Worm (Caenorhabditis elegans): ENCODE measurements around the gene F09E5.12.

F09E5.12 gene

DNA sequence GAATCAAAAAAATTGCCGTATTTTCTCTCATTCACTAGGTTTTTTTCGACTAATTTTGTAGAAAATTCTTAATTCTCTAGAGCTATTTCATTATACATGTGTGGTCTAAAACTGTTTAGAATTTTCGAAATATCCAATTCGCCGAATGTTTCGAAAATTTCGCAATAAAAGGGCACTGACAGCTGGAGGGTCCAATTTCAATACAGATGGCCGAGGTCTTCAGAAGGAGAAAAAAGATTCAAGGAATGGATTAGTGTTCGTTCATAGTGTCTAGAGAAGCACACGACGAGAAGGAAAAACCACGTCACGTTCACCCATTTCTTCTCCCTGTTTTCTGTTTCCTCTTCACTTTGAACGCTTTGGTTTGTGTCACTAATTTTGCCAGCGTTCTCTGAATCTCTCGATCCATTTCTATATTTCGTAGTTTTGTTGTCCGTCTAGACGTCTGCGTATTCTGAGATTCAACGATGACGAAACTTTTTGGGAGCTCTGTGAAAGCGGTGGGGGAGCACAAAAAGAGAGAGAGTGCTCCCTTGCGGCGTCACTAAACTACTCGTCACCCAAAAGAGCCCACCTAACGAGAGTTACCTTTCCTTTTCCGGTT, 44.4 kb downstream of the F09E5.12 start (continued):
- TF ChIP-seq dve-1 (tag; optimal IDR thresholded peaks at IDR 0.05): no peak
- peak; percentile 27 for TF ChIP-seq rnt-1 (tag; optimal IDR thresholded peaks at IDR 0.05)
- no peak for TF ChIP-seq ceh-48 (tag; optimal IDR thresholded peaks at IDR 0.05)
- TF ChIP-seq gmeb-2 (tag; optimal IDR thresholded peaks at IDR 0.05): no peak
- TF ChIP-seq odd-2 (tag; optimal IDR thresholded peaks at IDR 0.05): no peak
- no peak for TF ChIP-seq zip-5 (tag; optimal IDR thresholded peaks at IDR 0.05)
- TF ChIP-seq elt-2 (tag; optimal IDR thresholded peaks at IDR 0.05): peak; percentile 26
- no peak for TF ChIP-seq sdc-2 (tag; optimal IDR thresholded peaks at IDR 0.05)
- TF ChIP-seq ref-2 (tag; optimal IDR thresholded peaks at IDR 0.05): no peak
- no peak for TF ChIP-seq pag-3 (tag; optimal IDR thresholded peaks at IDR 0.05; ENCODE audit: borderline replicate concordance)
- TF ChIP-seq hlh-13 (GFP tag; optimal IDR thresholded peaks at IDR 0.05): no peak
- TF ChIP-seq ceh-9 (tag; optimal IDR thresholded peaks at IDR 0.05): no peak
- TF ChIP-seq hlh-6 (tag; optimal IDR thresholded peaks at IDR 0.05): no peak
- TF ChIP-seq ceh-14 (tag; optimal IDR thresholded peaks at IDR 0.05): no peak
- no peak for TF ChIP-seq K02D7.2 (tag; optimal IDR thresholded peaks at IDR 0.05)
- TF ChIP-seq ztf-16 (tag; optimal IDR thresholded peaks at IDR 0.05): no peak
- TF ChIP-seq ceh-22 (tag; optimal IDR thresholded peaks at IDR 0.05): no peak
- no peak for TF ChIP-seq fkh-6 (tag; optimal IDR thresholded peaks at IDR 0.05)
- no peak for TF ChIP-seq T23F11.4 (GFP tag; optimal IDR thresholded peaks at IDR 0.05)
- TF ChIP-seq tbx-2 (tag; optimal IDR thresholded peaks at IDR 0.05): peak; percentile 21
- TF ChIP-seq nfya-1 (tag; optimal IDR thresholded peaks at IDR 0.05): no peak
- TF ChIP-seq ttx-3 (tag; optimal IDR thresholded peaks at IDR 0.05): no peak
- no peak for TF ChIP-seq ahr-1 (tag; optimal IDR thresholded peaks at IDR 0.05)
- no peak for TF ChIP-seq che-1 (tag; optimal IDR thresholded peaks at IDR 0.05)
- no peak for TF ChIP-seq K09A11.1 (tag; optimal IDR thresholded peaks at IDR 0.05; ENCODE audit: insufficient read depth)
- no peak for TF ChIP-seq pat-9 (tag; optimal IDR thresholded peaks at IDR 0.05)
- no peak for TF ChIP-seq ceh-6 (GFP tag; optimal IDR thresholded peaks at IDR 0.05)
- no peak for TF ChIP-seq fax-1 (tag; optimal IDR thresholded peaks at IDR 0.05)
- no peak for TF ChIP-seq dmd-4 (tag; optimal IDR thresholded peaks at IDR 0.05; ENCODE audit: borderline replicate concordance)
- TF ChIP-seq pax-1 (tag; optimal IDR thresholded peaks at IDR 0.05): no peak

DNA sequence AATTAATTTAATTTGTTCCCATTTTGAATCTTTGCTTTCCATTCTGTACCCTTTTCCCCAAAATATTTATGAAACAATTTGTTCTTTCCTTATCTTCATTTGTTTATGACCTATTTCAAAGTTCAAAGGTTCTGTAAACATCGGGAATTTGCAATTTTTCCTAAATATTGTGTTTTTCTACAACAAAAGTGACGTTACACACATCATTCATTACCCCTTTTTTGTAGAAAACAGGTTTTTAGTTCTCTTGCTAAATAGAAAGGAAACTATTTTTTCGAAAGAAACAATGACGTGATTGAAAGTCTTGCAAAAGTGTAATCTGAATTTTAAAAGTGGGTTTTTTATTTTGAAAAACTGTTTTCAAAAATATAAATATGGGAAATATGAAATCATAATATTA, 45.9 kb downstream of the F09E5.12 start:
- no peak for TF ChIP-seq ttx-3 (tag; optimal IDR thresholded peaks at IDR 0.05)
- TF ChIP-seq dve-1 (tag; optimal IDR thresholded peaks at IDR 0.05): no peak
- TF ChIP-seq mec-3 (tag; optimal IDR thresholded peaks at IDR 0.05; ENCODE audit: borderline replicate concordance): no peak
- TF ChIP-seq elt-2 (tag; optimal IDR thresholded peaks at IDR 0.05): no peak
- TF ChIP-seq tbx-7 (tag; optimal IDR thresholded peaks at IDR 0.05): no peak
- TF ChIP-seq ceh-24 (tag; optimal IDR thresholded peaks at IDR 0.05): no peak
- no peak for TF ChIP-seq eyg-1 (tag; optimal IDR thresholded peaks at IDR 0.05)
- TF ChIP-seq ceh-6 (GFP tag; optimal IDR thresholded peaks at IDR 0.05): no peak
- TF ChIP-seq pros-1 (tag; optimal IDR thresholded peaks at IDR 0.05): no peak
- TF ChIP-seq ceh-34 (tag; optimal IDR thresholded peaks at IDR 0.05): no peak
- TF ChIP-seq zip-5 (tag; optimal IDR thresholded peaks at IDR 0.05): no peak
- TF ChIP-seq ceh-18 (tag; optimal IDR thresholded peaks at IDR 0.05): no peak
- TF ChIP-seq fkh-10 (GFP tag; optimal IDR thresholded peaks at IDR 0.05): no peak
- no peak for TF ChIP-seq pha-2 (tag; optimal IDR thresholded peaks at IDR 0.05)
- TF ChIP-seq unc-42 (tag; optimal IDR thresholded peaks at IDR 0.05): no peak
- no peak for TF ChIP-seq ama-1 (optimal IDR thresholded peaks at IDR 0.05)
- TF ChIP-seq syd-9 (tag; optimal IDR thresholded peaks at IDR 0.05): no peak
- TF ChIP-seq ceh-9 (tag; optimal IDR thresholded peaks at IDR 0.05): no peak
- no peak for TF ChIP-seq pqm-1 (tag; optimal IDR thresholded peaks at IDR 0.05)

All from whole organism, late embryonic.